Worm (Caenorhabditis elegans) whole organism, dauer: ENCODE data around the gene knl-1.

Experiments used
- unc-62 ChIP-seq: sonication (generic microtip); optimal IDR thresholded peaks from 2 replicates; lab custom pipeline; 2017; ENCODE audit warnings: missing biosample characterization, missing genetic modification reagents, missing genetic modification characterization

Gene knl-1

DNA sequence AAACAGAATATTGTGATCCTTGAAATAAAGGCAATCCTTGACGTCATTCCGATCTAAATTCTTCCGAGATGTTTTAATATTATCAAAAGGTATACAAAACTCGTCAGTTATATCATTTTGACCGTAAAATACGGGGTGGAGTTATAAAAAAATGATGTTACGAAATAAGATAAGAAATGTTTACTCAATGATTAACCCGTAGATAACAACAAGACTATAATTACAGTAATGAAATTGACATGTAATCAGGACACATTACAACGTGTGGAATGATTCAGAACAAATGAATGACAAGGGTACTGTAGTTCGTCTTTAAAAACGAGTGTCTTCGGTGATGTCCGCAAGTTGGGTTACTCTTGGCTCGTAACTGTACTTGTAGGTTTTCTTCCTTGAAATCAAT is 12.6 kb upstream of the knl-1 start, which contains the start of gene tsp-2:
Gene tsp-2 (minus strand): TSS at position 109 of the 400 bp plus-strand sequence.
- TF ChIP-seq unc-62 (GFP tag; lab: Kevin White, UChicago): no peak

DNA sequence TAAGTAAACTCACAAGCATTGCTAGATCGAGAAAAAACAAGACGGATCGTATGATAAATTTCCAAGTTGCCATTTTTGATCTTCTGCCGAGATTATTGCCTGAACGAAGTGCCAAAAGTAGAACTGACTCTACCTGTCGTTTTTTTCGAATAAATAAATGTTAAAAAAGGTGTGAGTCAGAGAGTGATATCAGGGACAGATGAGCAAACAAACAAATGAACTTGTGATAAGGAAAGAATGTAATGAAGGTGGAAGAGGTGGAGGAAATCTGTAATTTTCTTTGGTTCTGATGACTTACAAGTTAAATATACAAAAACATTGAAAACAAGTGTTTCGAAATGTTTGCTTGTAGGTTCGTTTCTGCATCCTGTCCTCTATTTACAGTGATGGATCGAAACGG is 11.1 kb upstream of the knl-1 start, which contains the start of gene tsp-1:
Gene tsp-1 (minus strand): TSS at position 99 of the 400 bp plus-strand sequence.
- TF ChIP-seq unc-62 (GFP tag; lab: Kevin White, UChicago): no peak

DNA sequence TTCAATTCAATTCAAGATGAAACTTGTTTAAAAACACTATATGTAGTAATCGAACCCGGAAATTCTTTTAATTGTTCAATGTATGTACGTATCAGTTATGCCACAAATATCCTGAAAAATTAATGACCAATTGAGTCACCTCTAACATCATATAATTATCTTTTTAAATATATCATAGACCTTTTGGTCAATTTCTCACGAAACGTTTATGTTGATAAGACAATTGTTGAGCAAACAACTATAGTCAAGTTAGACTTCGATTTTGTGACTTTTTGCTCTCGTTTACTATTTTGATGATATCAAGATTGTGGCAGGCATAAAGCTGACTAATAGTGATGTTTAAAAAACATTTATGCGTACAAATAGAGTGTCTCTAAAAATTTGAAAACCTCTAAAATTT is 10.2 kb upstream of the knl-1 start:
- TF ChIP-seq unc-62 (GFP tag; lab: Kevin White, UChicago): no peak

ce11 chrIII:8240948-8241347 is 9.5 kb upstream of the knl-1 start:
- TF ChIP-seq unc-62 (GFP tag; lab: Kevin White, UChicago): no peak

DNA sequence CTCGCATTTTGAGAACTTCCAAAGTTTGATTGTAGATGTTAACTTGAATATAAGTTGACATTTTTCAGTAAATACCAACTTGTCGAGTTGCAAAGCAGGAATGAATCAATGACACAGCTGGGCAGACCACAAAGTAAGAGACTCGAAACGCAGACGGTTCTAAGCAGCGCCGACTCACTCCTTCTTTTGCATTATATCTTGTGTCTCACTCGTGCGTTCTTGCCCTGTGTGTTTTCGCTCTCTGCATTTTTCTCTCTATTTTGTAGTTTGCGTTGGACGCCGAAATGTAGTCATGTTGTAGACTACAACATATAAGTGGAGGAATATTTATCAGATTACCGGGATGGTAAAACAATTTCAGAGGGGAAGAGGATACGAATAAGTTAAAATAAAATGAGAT is 7.6 kb upstream of the knl-1 start, which contains the start of gene C02F5.12:
Gene C02F5.12 (minus strand): TSS at position 221 of the 400 bp plus-strand sequence.
- TF ChIP-seq unc-62 (GFP tag; lab: Kevin White, UChicago): no peak

DNA sequence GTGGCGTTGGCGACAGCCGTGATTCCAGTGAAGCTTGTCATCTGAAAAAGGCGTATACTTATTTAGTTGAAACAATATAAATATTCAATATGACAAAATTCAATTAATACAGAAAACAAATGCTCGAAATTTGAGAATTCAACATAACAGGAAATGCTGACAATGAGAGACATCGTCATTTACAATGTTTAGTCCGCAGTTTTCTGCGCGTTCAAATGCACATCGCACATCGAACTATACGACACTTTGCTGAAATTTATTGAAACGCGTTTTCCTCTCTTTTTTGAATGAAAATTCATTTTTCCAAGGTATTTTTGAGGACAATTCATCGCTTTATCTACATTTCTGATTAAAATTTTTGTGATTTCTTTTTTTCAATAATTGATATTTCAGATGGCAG is 6.4 kb upstream of the knl-1 start, which contains the start of the genes pbs-6 and cids-1:
Gene pbs-6 (minus strand): TSS at position 41 of the 400 bp plus-strand sequence.
Gene cids-1 (plus strand): TSS at position 394 of the 400 bp plus-strand sequence.
- no peak for TF ChIP-seq unc-62 (GFP tag; lab: Kevin White, UChicago)

- TF ChIP-seq unc-62 (GFP tag; lab: Kevin White, UChicago): no peak
These were observed 4.8 kb upstream of the knl-1 start, which contains the start of gene C02F5.3 for ce11 chrIII:8245591-8245990. TSS of gene C02F5.3 (plus strand) at chrIII:8245891.

DNA sequence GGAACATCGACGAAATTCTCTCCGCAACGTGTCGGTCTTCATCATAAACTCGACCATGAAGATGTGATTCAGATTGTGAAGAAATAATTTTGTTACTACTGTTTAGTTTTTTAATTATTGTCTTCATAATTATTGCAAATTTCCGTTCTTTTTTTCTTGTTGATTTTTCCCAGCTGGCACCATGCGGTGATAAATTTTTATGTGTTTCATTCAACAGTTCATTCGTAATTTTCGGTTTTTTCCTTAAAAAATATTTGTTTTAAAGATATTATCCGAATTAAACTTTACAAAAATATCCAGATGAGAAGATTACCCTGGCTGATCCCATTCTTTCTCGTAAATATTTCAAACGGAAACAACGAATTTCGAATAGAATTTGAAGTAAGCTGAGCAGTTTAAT is 3.4 kb upstream of the knl-1 start, which contains the start of gene C02F5.13:
Gene C02F5.13 (plus strand): TSS at position 301 of the 400 bp plus-strand sequence.
- TF ChIP-seq unc-62 (GFP tag; lab: Kevin White, UChicago): no peak

- no peak for TF ChIP-seq unc-62 (GFP tag; lab: Kevin White, UChicago)
These were observed 1.1 kb upstream of the knl-1 start, which contains the start of the genes C02F5.10 and C02F5.2 for ce11 chrIII:8249381-8249780. TSS of gene C02F5.10 (minus strand) at chrIII:8249481. TSS of gene C02F5.2 (plus strand) at chrIII:8249619.

DNA sequence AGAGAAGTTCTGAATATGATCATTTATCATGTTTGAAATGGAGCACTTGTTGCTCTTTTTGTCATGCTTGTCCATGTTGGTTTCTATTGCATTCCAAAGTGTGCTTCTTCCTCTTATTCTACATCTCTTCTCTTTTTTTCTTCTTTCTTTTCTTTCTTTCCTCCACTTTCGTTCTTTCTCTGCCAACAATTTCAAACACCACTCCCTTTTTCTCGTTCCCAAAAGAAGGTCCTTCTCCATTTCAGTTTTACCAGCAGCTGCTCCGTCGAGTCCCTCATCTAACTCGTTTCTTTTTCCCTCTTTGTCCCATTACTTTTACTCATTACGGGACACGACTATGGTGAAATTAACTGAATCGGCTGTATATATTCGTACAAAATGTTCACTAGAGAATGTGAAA is 4.5 kb downstream of the knl-1 start, which contains the start of gene F09G8.5:
Gene F09G8.5 (plus strand): TSS at position 38 of the 400 bp plus-strand sequence.
- TF ChIP-seq unc-62 (GFP tag; lab: Kevin White, UChicago): no peak

- TF ChIP-seq unc-62 (GFP tag; lab: Kevin White, UChicago): no peak
These were observed 7.6 kb downstream of the knl-1 start, which contains the start of gene ncr-2 for ce11 chrIII:8258045-8258444. TSS of gene ncr-2 (plus strand) at chrIII:8258345.

DNA sequence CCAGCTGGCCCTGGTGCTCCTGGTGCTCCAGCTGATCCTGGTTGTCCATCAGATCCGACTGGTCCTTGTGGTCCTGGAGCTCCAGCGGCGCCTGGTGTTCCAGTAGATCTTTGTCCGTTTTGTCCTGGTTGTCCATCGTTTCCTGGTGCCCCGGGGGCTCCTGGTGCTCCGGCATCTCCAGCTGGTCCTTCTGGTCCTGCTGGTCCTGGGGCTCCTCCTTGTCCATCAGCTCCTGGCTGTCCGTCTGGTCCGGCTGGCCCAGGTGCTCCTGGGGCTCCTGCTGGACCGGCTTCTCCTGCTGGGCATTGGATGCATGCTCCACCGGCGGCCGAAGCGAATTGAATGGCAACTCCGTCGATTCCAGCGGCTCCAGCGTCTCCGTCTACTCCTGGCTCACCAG is 12.2 kb downstream of the knl-1 start:
- TF ChIP-seq unc-62 (GFP tag; lab: Kevin White, UChicago): no peak

DNA sequence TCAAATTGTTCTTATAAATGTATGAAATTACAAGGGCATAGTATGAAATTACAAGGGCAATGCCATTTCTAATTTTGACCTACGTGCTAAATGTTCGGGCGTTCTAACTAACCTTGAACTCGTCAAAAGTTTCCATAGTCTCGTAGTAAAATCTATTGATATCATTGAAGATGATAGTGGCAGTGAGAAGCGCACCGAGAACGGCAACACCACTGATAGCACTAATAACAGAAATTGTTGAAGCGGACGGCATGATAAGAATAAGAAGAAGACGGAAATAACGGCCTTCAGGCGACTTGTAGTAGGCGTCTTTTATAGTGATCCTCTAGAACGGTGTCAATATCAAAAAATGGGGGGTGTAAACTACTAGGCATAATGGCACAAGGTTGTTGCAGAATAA is 12.9 kb downstream of the knl-1 start, which contains the start of gene col-91:
Gene col-91 (minus strand): TSS at position 288 of the 400 bp plus-strand sequence.
- no peak for TF ChIP-seq unc-62 (GFP tag; lab: Kevin White, UChicago)

DNA sequence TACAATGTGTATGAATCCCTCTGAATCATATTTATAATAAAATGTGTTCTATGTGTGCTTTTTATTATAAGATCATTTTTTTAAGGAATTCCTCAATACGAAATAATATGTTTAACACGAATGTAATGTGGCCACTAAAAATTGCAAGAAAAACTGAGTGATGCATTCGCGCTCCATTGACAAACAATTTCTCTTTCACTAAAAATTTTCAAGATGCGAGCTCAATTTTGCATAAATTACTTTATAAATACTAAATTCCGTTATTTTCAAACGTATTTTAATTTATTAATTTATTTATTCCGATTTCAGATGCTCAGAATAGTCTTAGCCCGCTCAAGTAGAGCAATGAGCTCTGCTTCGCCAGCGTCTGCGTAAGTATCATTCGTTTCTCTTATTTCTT is 15.3 kb downstream of the knl-1 start, which contains the start of gene mrps-9:
Gene mrps-9 (plus strand): TSS at position 310 of the 400 bp plus-strand sequence.
- TF ChIP-seq unc-62 (GFP tag; lab: Kevin White, UChicago): no peak

- no peak for TF ChIP-seq unc-62 (GFP tag; lab: Kevin White, UChicago)
These were observed 17.9 kb downstream of the knl-1 start, which contains the start of the genes F09G8.7 and crn-7 for ce11 chrIII:8268296-8268695. TSS of gene F09G8.7 (minus strand) at chrIII:8268355. TSS of gene crn-7 (plus strand) at chrIII:8268531.

ce11 chrIII:8271676-8272225 is 21.3 kb downstream of the knl-1 start, which contains the start of the genes mps-4 and F09G8.10:
TSS of gene mps-4 (minus strand) at chrIII:8271776.
TSS of gene F09G8.10 (minus strand) at chrIII:8272175.
- TF ChIP-seq unc-62 (GFP tag; lab: Kevin White, UChicago): no peak
